Worm (Caenorhabditis elegans) whole organism, midembryonic: ENCODE measurements around the gene sre-48.

Source experiments
- T22C8.4 ChIP-seq: fragments of 200-800 bp; sonication (Bioruptor generic); IDR thresholded peaks from 2 replicates; pipeline ENCODE4 v1.3.6; 2022; ENCODE audit warnings: missing genetic modification characterization, missing compliant biosample characterization
- cog-1 ChIP-seq: sonication (generic microtip); optimal IDR thresholded peaks from 2 replicates; lab custom pipeline; 2016; ENCODE audit warnings: missing genetic modification characterization, missing compliant biosample characterization
- flt-1 ChIP-seq: fragments of 200-800 bp; sonication (Bioruptor generic); IDR thresholded peaks from 2 replicates; pipeline ENCODE4 v1.3.6; 2022; ENCODE audit warnings: missing genetic modification characterization, missing compliant biosample characterization
- klf-2 ChIP-seq: fragments of 200-800 bp; sonication (Bioruptor generic); conservative IDR thresholded peaks from 2 replicates; pipeline ENCODE4 v1.3.6; 2022; ENCODE audit warnings: missing genetic modification reagents, missing genetic modification characterization, missing compliant biosample characterization
- med-1 ChIP-seq: sonication (generic microtip); optimal IDR thresholded peaks from 2 replicates; lab custom pipeline; 2017; ENCODE audit warnings: missing genetic modification characterization, mild to moderate bottlenecking, missing compliant biosample characterization, antibody characterized with exemption, missing genetic modification reagents; ENCODE audit not compliant: insufficient read depth
- ref-1 ChIP-seq: fragments of 200-800 bp; sonication (Bioruptor generic); conservative IDR thresholded peaks from 2 replicates; pipeline ENCODE4 v1.3.6; 2022; ENCODE audit warnings: missing genetic modification reagents, missing genetic modification characterization, missing compliant biosample characterization
- ztf-23 ChIP-seq: fragments of 200-800 bp; sonication (Bioruptor generic); IDR thresholded peaks from 2 replicates; pipeline ENCODE4 v1.3.6; 2022; ENCODE audit warnings: missing genetic modification reagents, missing genetic modification characterization, missing compliant biosample characterization
- ztf-29 ChIP-seq: fragments of 200-800 bp; sonication (Bioruptor generic); IDR thresholded peaks from 2 replicates; pipeline ENCODE4 v1.3.6; 2022; ENCODE audit warnings: missing genetic modification reagents, missing genetic modification characterization, missing compliant biosample characterization

DNA sequence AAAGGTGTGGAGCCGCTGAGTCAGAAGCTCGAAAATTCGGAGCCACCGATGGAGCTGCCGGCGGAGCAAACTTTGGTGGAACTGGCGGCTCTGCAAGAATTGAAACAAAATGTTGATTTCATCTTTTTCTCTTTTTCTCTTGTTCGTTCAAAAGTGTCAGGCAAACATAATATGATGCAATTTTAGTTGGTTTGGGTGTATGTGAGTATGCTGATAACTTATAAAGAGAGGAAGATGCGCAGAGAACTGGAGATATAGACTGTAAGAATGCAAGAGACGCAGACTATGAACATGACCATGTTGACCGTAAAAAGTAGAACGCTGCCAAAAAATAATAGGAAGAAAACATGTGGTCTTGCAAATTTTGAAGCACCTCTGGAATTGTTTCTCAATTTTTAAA, 25.6 kb downstream of the sre-48 start:
- no peak for TF ChIP-seq klf-2
- no peak for TF ChIP-seq ztf-29
- TF ChIP-seq ztf-23 (GFP tag; lab: Robert Waterston, UW): no peak
- no peak for TF ChIP-seq ref-1
- TF ChIP-seq flt-1 (GFP tag; lab: Robert Waterston, UW): no peak
- TF ChIP-seq med-1 (GFP tag; lab: Kevin White, UChicago): no peak
- TF ChIP-seq T22C8.4 (GFP tag; lab: Robert Waterston, UW): no peak
- no peak for TF ChIP-seq cog-1
